Worm (Caenorhabditis elegans): ENCODE data around the gene cyp-35A1.
A peak's percentile ranks its signal among the peaks of the same experiment; 100 is the strongest.

cyp-35A1 gene

DNA sequence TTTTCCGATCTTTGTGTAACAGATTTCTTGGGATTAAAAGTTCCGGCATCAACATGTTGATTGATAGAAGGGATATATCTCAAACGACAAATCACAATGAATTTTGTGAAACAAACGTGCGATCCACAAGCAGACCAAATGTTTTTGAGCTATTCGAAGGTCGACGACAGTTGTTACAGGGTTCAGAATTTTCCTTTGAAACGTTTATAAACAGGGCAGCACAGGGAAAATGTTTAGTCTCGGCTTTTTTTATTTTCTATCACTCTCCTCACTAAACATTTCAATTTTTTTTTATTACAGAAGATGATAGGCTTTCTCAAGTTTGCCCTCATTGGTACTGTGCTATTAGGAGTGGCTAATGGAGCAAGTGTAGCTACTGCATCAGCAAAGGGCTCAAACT, 3.4 kb upstream of the cyp-35A1 start, which contains the start of gene exc-13:
Gene exc-13 (plus strand): TSS at position 301 of the 400 bp plus-strand sequence.
- no peak for TF ChIP-seq ttx-3 (tag; optimal IDR thresholded peaks at IDR 0.05)
- TF ChIP-seq rnt-1 (tag; optimal IDR thresholded peaks at IDR 0.05): no peak
- no peak for TF ChIP-seq tbx-7 (tag; optimal IDR thresholded peaks at IDR 0.05)
- TF ChIP-seq ceh-14 (tag; optimal IDR thresholded peaks at IDR 0.05): no peak

DNA sequence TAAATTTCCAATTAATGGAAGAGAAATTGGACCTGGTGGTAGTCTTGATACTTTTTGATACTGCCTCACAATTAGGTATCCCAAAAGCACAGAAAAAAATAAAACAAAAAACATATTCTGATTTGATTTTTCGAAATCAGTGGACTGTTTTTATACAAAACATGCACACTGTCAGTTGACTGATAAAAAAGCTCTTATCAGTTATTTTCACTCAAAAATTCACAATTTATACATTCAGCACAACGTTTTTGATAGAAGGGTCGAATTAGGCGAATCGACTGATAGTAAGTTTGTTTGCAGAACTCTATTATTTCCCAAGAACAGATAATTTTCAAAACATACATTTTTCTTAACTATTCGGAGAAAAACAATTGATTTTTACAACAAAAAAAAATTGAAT, 2.5 kb upstream of the cyp-35A1 start, which contains the start of gene cyp-35A2:
Gene cyp-35A2 (minus strand): TSS at position 124 of the 400 bp plus-strand sequence.
- peak; percentile 64 for TF ChIP-seq elt-2 (tag; optimal IDR thresholded peaks at IDR 0.05)
- no peak for TF ChIP-seq C38D4.7 (GFP tag; optimal IDR thresholded peaks at IDR 0.05)
- TF ChIP-seq pqm-1 (tag; optimal IDR thresholded peaks at IDR 0.05): no peak

DNA sequence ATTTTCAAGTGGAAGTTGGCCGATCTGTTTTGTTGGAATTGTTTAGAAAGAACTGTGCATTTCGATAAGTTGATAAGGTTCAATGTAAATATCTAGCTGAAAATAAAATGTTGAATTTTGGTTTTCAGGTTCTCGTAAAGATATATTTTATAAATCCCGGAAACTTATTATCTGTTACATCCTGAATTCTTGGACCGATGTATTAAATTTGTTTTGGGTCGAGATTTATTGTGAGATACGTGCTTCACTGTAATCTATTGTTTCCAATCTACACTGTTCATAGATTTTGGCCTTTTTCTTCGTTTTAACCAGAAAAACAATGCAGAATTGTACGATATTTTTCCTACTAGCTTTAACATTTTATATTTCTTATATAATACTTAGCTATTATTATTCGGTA, 4.4 kb downstream of the cyp-35A1 start, which contains the start of gene C03G6.6:
Gene C03G6.6 (plus strand): TSS at position 301 of the 400 bp plus-strand sequence.
- TF ChIP-seq ceh-18 (tag; optimal IDR thresholded peaks at IDR 0.05) (no peak), C08G9.2 (tag; optimal IDR thresholded peaks at IDR 0.05) (no peak), nhr-11 (tag; optimal IDR thresholded peaks at IDR 0.05) (no peak), elt-2 (tag; optimal IDR thresholded peaks at IDR 0.05) (no peak), pag-3 (tag; optimal IDR thresholded peaks at IDR 0.05; ENCODE audit: borderline replicate concordance) (no peak), T23F11.4 (GFP tag; optimal IDR thresholded peaks at IDR 0.05) (no peak)

DNA sequence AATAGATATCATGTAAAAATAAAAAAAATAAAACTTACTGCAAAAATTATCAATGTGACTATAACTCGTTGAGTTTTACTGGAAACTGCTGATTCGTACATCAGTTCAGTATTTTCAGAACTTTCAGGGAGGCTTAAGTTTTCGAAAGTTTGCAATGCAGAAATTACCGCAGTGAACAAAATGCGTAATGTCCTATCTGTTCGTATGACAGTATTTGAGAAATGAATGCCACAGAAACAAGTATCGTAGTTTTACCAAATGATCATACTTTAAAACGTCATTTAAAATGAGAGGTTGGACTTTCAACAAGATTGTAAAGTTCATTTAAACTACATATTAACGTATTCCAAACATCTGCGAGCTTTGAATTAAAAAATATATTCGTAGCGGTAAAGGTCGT, 4.9 kb downstream of the cyp-35A1 start, which contains the start of gene C03G6.21:
Gene C03G6.21 (minus strand): TSS at position 101 of the 400 bp plus-strand sequence.
- TF ChIP-seq ceh-34 (tag; optimal IDR thresholded peaks at IDR 0.05) (no peak), ceh-45 (GFP tag; IDR thresholded peaks at IDR 0.05) (no peak), dmd-4 (tag; optimal IDR thresholded peaks at IDR 0.05; ENCODE audit: borderline replicate concordance) (no peak), rnt-1 (tag; optimal IDR thresholded peaks at IDR 0.05) (no peak), fkh-6 (tag; optimal IDR thresholded peaks at IDR 0.05) (no peak), tbx-7 (tag; optimal IDR thresholded peaks at IDR 0.05) (no peak), ceh-2 (tag; optimal IDR thresholded peaks at IDR 0.05) (no peak), unc-86 (tag; optimal IDR thresholded peaks at IDR 0.05) (no peak), pha-2 (tag; optimal IDR thresholded peaks at IDR 0.05) (no peak), ceh-31 (tag; optimal IDR thresholded peaks at IDR 0.05) (no peak), ceh-48 (tag; optimal IDR thresholded peaks at IDR 0.05) (no peak), ceh-18 (tag; optimal IDR thresholded peaks at IDR 0.05) (no peak), hlh-8 (tag; optimal IDR thresholded peaks at IDR 0.05) (no peak), lim-6 (tag; optimal IDR thresholded peaks at IDR 0.05) (no peak), tbx-2 (tag; optimal IDR thresholded peaks at IDR 0.05) (no peak), fkh-10 (GFP tag; optimal IDR thresholded peaks at IDR 0.05) (no peak)

DNA sequence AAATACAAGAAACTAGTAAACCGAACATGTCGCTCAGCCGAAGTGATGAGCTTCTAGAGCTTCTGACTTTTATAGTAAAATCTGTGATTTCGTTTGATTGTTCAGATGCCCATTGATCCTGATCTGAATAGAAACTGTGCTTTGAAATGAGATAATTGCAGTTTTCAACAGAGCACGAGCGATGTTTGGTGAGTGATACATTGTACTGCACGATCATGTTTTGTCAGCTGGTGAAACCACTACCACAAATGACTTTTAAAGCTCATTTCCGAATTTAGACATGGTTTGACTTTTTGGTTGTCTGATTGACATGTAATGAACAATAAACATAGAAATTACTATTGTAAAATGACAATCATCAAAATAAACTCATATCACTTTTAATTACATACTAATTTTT, 6.1 kb downstream of the cyp-35A1 start, which contains the start of gene tag-293:
Gene tag-293 (minus strand): TSS at position 101 of the 400 bp plus-strand sequence.
- TF ChIP-seq pha-4 (tag; optimal IDR thresholded peaks at IDR 0.05): no peak
- no peak for TF ChIP-seq hlh-13 (GFP tag; optimal IDR thresholded peaks at IDR 0.05)
- TF ChIP-seq ttx-3 (tag; optimal IDR thresholded peaks at IDR 0.05): no peak
- TF ChIP-seq dve-1 (tag; optimal IDR thresholded peaks at IDR 0.05): no peak
- TF ChIP-seq ceh-31 (tag; optimal IDR thresholded peaks at IDR 0.05): no peak
- no peak for TF ChIP-seq pros-1 (tag; optimal IDR thresholded peaks at IDR 0.05)
- no peak for TF ChIP-seq sox-4 (tag; optimal IDR thresholded peaks at IDR 0.05)
- TF ChIP-seq Y22D7AL.16 (tag; optimal IDR thresholded peaks at IDR 0.05): no peak
- no peak for TF ChIP-seq ceh-6 (GFP tag; optimal IDR thresholded peaks at IDR 0.05)
- TF ChIP-seq ahr-1 (tag; optimal IDR thresholded peaks at IDR 0.05): no peak
- no peak for TF ChIP-seq syd-9 (tag; optimal IDR thresholded peaks at IDR 0.05)
- TF ChIP-seq K02D7.2 (tag; optimal IDR thresholded peaks at IDR 0.05): no peak
- TF ChIP-seq rnt-1 (tag; optimal IDR thresholded peaks at IDR 0.05): no peak
- TF ChIP-seq unc-86 (tag; optimal IDR thresholded peaks at IDR 0.05): no peak
- no peak for TF ChIP-seq C38D4.7 (GFP tag; optimal IDR thresholded peaks at IDR 0.05)
- no peak for TF ChIP-seq ztf-16 (tag; optimal IDR thresholded peaks at IDR 0.05)
